Worm (Caenorhabditis elegans) whole organism, L4 larva: ENCODE measurements around the gene F48D6.4.

Experiments used
- D1046.2 ChIP-seq: fragments of 200-800 bp; sonication (Bioruptor generic); IDR thresholded peaks from 2 replicates; pipeline ENCODE4 v1.3.6; 2022; ENCODE audit warnings: missing genetic modification characterization, missing compliant biosample characterization
- F26F4.8 ChIP-seq: fragments of 200-800 bp; sonication (Bioruptor generic); conservative IDR thresholded peaks from 2 replicates; pipeline ENCODE4 v1.3.6; 2022; ENCODE audit warnings: missing genetic modification characterization, missing compliant biosample characterization
- F44E2.7 ChIP-seq: fragments of 200-800 bp; sonication (Bioruptor generic); IDR thresholded peaks from 2 replicates; pipeline ENCODE4 v2.1.2; 2022; ENCODE audit warnings: missing genetic modification characterization, missing compliant biosample characterization
- F49E8.2 ChIP-seq: sonication (generic microtip); optimal IDR thresholded peaks from 2 replicates; lab custom pipeline; 2016; ENCODE audit warnings: missing compliant biosample characterization, mild to moderate bottlenecking, missing genetic modification characterization, borderline replicate concordance
- R02D3.7 ChIP-seq: fragments of 150-350 bp; sonication (generic microtip); optimal IDR thresholded peaks from 3 replicates; lab custom pipeline; 2014; ENCODE audit warnings: missing biosample characterization, missing genetic modification characterization
- T20F7.1 ChIP-seq: fragments of 200-800 bp; sonication (Bioruptor generic); optimal IDR thresholded peaks from 2 replicates; lab custom pipeline; 2018; ENCODE audit warnings: mild to moderate bottlenecking, missing genetic modification characterization, missing compliant biosample characterization
- T26A8.4 ChIP-seq: fragments of 200-800 bp; sonication (Bioruptor generic); IDR thresholded peaks from 2 replicates; pipeline ENCODE4 v1.3.6; 2022; ENCODE audit warnings: missing genetic modification characterization, missing compliant biosample characterization
- Y105C5A.15 ChIP-seq: fragments of 200-800 bp; sonication (Bioruptor generic); IDR thresholded peaks from 2 replicates; pipeline ENCODE4 v1.3.6; 2022; ENCODE audit warnings: missing genetic modification characterization, missing compliant biosample characterization
- Y48G9A.11 ChIP-seq: fragments of 200-800 bp; sonication (Bioruptor generic); IDR thresholded peaks from 2 replicates; pipeline ENCODE4 v1.3.6; 2022; ENCODE audit warnings: missing genetic modification reagents, missing genetic modification characterization, missing compliant biosample characterization
- Y5F2A.4 ChIP-seq: fragments of 200-800 bp; sonication (Bioruptor generic); optimal IDR thresholded peaks from 2 replicates; lab custom pipeline; 2018; ENCODE audit warnings: mild to moderate bottlenecking, missing genetic modification characterization, missing compliant biosample characterization
- ZK337.2 ChIP-seq: fragments of 200-800 bp; sonication (Bioruptor generic); IDR thresholded peaks from 2 replicates; pipeline ENCODE4 v1.3.6; 2022; ENCODE audit warnings: missing genetic modification reagents, missing genetic modification characterization, missing compliant biosample characterization
- aha-1 ChIP-seq: fragments of 150-350 bp; peaks from one replicate; lab custom pipeline; 2014; ENCODE audit warnings: missing biosample characterization, missing genetic modification characterization
- aly-2 ChIP-seq: sonication (generic microtip); optimal IDR thresholded peaks from 2 replicates; lab custom pipeline; 2018; ENCODE audit warnings: missing biosample characterization, missing genetic modification characterization
- ceh-20 ChIP-seq: fragments of 200-800 bp; sonication (Bioruptor generic); IDR thresholded peaks from 2 replicates; pipeline ENCODE4 v1.3.6; 2022; ENCODE audit warnings: missing genetic modification reagents, missing genetic modification characterization, missing compliant biosample characterization
- ceh-82 ChIP-seq: sonication (generic microtip); optimal IDR thresholded peaks from 2 replicates; lab custom pipeline; 2017; ENCODE audit warnings: missing biosample characterization, missing genetic modification characterization
- cey-2 ChIP-seq: sonication (generic microtip); optimal IDR thresholded peaks from 3 replicates; lab custom pipeline; 2017; ENCODE audit warnings: missing genetic modification characterization, mild to moderate bottlenecking, missing compliant biosample characterization, antibody characterized with exemption, borderline replicate concordance; ENCODE audit not compliant: insufficient read depth
- ctbp-1 ChIP-seq: fragments of 200-800 bp; sonication (Bioruptor generic); IDR thresholded peaks from 2 replicates; pipeline ENCODE4 v1.3.6; 2022; ENCODE audit warnings: missing genetic modification reagents, missing genetic modification characterization, missing compliant biosample characterization
- daf-12 ChIP-seq: fragments of 150-350 bp; optimal IDR thresholded peaks from 2 replicates; lab custom pipeline; 2014; ENCODE audit warnings: missing biosample characterization, missing genetic modification reagents, missing genetic modification characterization
- daf-16 ChIP-seq, 3 experiments: sonication (generic microtip); optimal IDR thresholded peaks; 2 replicates each; lab custom pipeline; 2016 to 2017; ENCODE audit warnings: missing genetic modification characterization in 3 of 3, missing genetic modification reagents in 3 of 3, mild to moderate bottlenecking in 2 of 3, missing compliant biosample characterization in 2 of 3, missing biosample characterization in 1 of 3, moderate library complexity in 1 of 3
- daf-19 ChIP-seq: fragments of 200-800 bp; sonication (Bioruptor generic); conservative IDR thresholded peaks from 2 replicates; pipeline ENCODE4 v1.3.6; 2022; ENCODE audit warnings: missing genetic modification characterization, missing compliant biosample characterization
- dmd-6 ChIP-seq: fragments of 200-800 bp; sonication (Bioruptor generic); IDR thresholded peaks from 2 replicates; pipeline ENCODE4 v1.3.6; 2022; ENCODE audit warnings: missing genetic modification reagents, missing genetic modification characterization, missing compliant biosample characterization
- dpl-1 ChIP-seq: fragments of 150-350 bp; optimal IDR thresholded peaks from 2 replicates; lab custom pipeline; 2014; ENCODE audit warnings: missing biosample characterization, missing genetic modification reagents, missing genetic modification characterization
- dve-1 ChIP-seq: sonication (generic microtip); optimal IDR thresholded peaks from 2 replicates; lab custom pipeline; 2017; ENCODE audit warnings: antibody characterized with exemption, mild to moderate bottlenecking, missing genetic modification characterization, missing compliant biosample characterization; ENCODE audit not compliant: insufficient read depth
- egl-27 ChIP-seq: sonication (generic microtip); optimal IDR thresholded peaks from 3 replicates; lab custom pipeline; 2017; ENCODE audit warnings: missing biosample characterization, missing genetic modification reagents, missing genetic modification characterization
- fos-1 ChIP-seq: fragments of 150-350 bp; optimal IDR thresholded peaks from 2 replicates; lab custom pipeline; 2014; ENCODE audit warnings: missing biosample characterization, missing genetic modification characterization
- hlh-11 ChIP-seq: fragments of 200-800 bp; sonication (Bioruptor generic); optimal IDR thresholded peaks from 2 replicates; lab custom pipeline; 2018; ENCODE audit warnings: mild to moderate bottlenecking, missing genetic modification characterization, missing compliant biosample characterization
- hlh-30 ChIP-seq: sonication (generic microtip); optimal IDR thresholded peaks from 2 replicates; lab custom pipeline; 2017; ENCODE audit warnings: antibody characterized with exemption, mild to moderate bottlenecking, missing genetic modification characterization, missing compliant biosample characterization; ENCODE audit not compliant: insufficient read depth
- lin-13 ChIP-seq: fragments of 150-350 bp; optimal IDR thresholded peaks from 2 replicates; lab custom pipeline; 2014; ENCODE audit warnings: missing biosample characterization, missing genetic modification reagents, missing genetic modification characterization
- lin-15B ChIP-seq: fragments of 150-350 bp; sonication (generic microtip); optimal IDR thresholded peaks from 3 replicates; lab custom pipeline; 2014; ENCODE audit warnings: missing biosample characterization, missing genetic modification characterization
- lin-38 ChIP-seq: fragments of 200-800 bp; sonication (Bioruptor generic); IDR thresholded peaks from 2 replicates; pipeline ENCODE4 v1.3.6; 2022; ENCODE audit warnings: missing genetic modification reagents, missing genetic modification characterization, missing compliant biosample characterization
- lsy-2 ChIP-seq, 2 experiments: fragments of 150-350 bp in 1 of 2; sonication (generic microtip) in 1 of 2; optimal IDR thresholded peaks; 2 replicates each; lab custom pipeline; 2014 to 2017; ENCODE audit warnings: missing biosample characterization in 2 of 2, missing genetic modification characterization in 2 of 2
- mdt-29 ChIP-seq: fragments of 200-800 bp; sonication (Bioruptor generic); IDR thresholded peaks from 2 replicates; pipeline ENCODE4 v1.3.6; 2022; ENCODE audit warnings: missing genetic modification reagents, missing genetic modification characterization, missing compliant biosample characterization
- mep-1 ChIP-seq: fragments of 150-350 bp; sonication (generic microtip); optimal IDR thresholded peaks from 3 replicates; lab custom pipeline; 2014; ENCODE audit warnings: missing biosample characterization, missing genetic modification characterization
- mes-2 ChIP-seq: sonication (generic microtip); optimal IDR thresholded peaks from 2 replicates; lab custom pipeline; 2016; ENCODE audit warnings: missing genotype, mild to moderate bottlenecking, missing genetic modification characterization, missing compliant biosample characterization; ENCODE audit not compliant: poor library complexity, severe bottlenecking
- mxl-3 ChIP-seq: fragments of 200-800 bp; sonication (Bioruptor generic); optimal IDR thresholded peaks from 2 replicates; lab custom pipeline; 2018; ENCODE audit warnings: mild to moderate bottlenecking, missing genetic modification characterization, missing compliant biosample characterization
- nhr-28 ChIP-seq: fragments of 150-350 bp; optimal IDR thresholded peaks from 2 replicates; lab custom pipeline; 2014; ENCODE audit warnings: missing biosample characterization, missing genetic modification characterization
- nhr-42 ChIP-seq: fragments of 200-800 bp; sonication (Bioruptor generic); IDR thresholded peaks from 2 replicates; pipeline ENCODE4 v1.3.6; 2022; ENCODE audit warnings: missing genetic modification characterization, missing compliant biosample characterization
- php-3 ChIP-seq: fragments of 200-800 bp; sonication (Bioruptor generic); IDR thresholded peaks from 2 replicates; pipeline ENCODE4 v1.3.6; 2022; ENCODE audit warnings: missing genetic modification reagents, missing genetic modification characterization, missing compliant biosample characterization
- pqm-1 ChIP-seq: sonication (generic microtip); optimal IDR thresholded peaks from 2 replicates; lab custom pipeline; 2017; ENCODE audit warnings: missing biosample characterization, missing genetic modification characterization
- sdz-12 ChIP-seq: fragments of 200-800 bp; sonication (Bioruptor generic); optimal IDR thresholded peaks from 2 replicates; lab custom pipeline; 2018; ENCODE audit warnings: mild to moderate bottlenecking, missing genetic modification characterization, missing compliant biosample characterization
- skn-1 ChIP-seq: fragments of 150-350 bp; optimal IDR thresholded peaks from 2 replicates; lab custom pipeline; 2014; ENCODE audit warnings: missing biosample characterization, missing genetic modification characterization
- spr-3 ChIP-seq: fragments of 200-800 bp; sonication (Bioruptor generic); optimal IDR thresholded peaks from 2 replicates; lab custom pipeline; 2018; ENCODE audit warnings: mild to moderate bottlenecking, missing genetic modification characterization, missing compliant biosample characterization
- tra-1 ChIP-seq: fragments of 200-800 bp; sonication (Bioruptor generic); IDR thresholded peaks from 2 replicates; pipeline ENCODE4 v1.3.6; 2022; ENCODE audit warnings: missing genetic modification reagents, missing genetic modification characterization, missing compliant biosample characterization
- unc-130 ChIP-seq: sonication (generic microtip); optimal IDR thresholded peaks from 2 replicates; lab custom pipeline; 2016; ENCODE audit warnings: missing genetic modification reagents, missing genetic modification characterization, missing compliant biosample characterization
- zip-11 ChIP-seq: fragments of 200-800 bp; sonication (Bioruptor generic); IDR thresholded peaks from 2 replicates; pipeline ENCODE4 v1.3.6; 2022; ENCODE audit warnings: missing genetic modification characterization, missing compliant biosample characterization
- zip-2 ChIP-seq: fragments of 150-350 bp; optimal IDR thresholded peaks from 2 replicates; lab custom pipeline; 2014; ENCODE audit warnings: missing biosample characterization, missing genetic modification characterization

F48D6.4 gene

DNA sequence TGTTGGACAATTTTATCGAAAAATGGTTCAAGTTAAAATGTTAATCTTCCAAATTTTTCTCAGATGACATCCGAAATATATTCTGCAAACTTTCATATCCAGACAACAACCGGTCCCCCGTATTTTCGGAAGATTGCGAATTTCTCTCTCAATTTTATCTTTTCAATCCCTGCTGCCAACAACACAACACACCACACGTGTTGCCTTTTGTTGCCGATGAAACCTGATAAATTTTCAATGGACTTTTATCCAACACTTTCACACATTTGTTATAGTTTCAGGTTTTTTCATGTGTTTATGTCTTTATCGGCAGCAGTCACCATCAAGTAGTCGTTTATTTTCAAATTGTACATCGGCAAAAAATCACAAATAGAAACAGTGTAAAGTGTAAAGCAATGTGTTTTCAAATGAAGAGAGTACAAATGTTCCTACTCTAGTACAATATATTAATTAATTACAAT is 745 bp downstream of the F48D6.4 start (continued):
- no peak for TF ChIP-seq daf-19 (GFP tag; lab: Robert Waterston, UW)
- peak; percentile 14; the same call in 1 of the 2 replicates for TF ChIP-seq nhr-42 (GFP tag; lab: Robert Waterston, UW)
- no peak for TF ChIP-seq F44E2.7 (GFP tag; lab: Robert Waterston, UW)
- no peak for TF ChIP-seq ZK337.2
- no peak for TF ChIP-seq egl-27 (tag; lab: Kevin White, UChicago)
- no peak for TF ChIP-seq skn-1 (tag; lab: Kevin White, UChicago)
- peak; percentile 8 to 58 for TF ChIP-seq daf-16 (GFP tag; optimal IDR thresholded peaks at IDR 0.05; lab: Kevin White, UChicago)
- peak; percentile 70 for TF ChIP-seq daf-16 (tag; optimal IDR thresholded peaks at IDR 0.05; lab: Kevin White, UChicago)
- TF ChIP-seq sdz-12 (GFP tag; lab: Kevin White, UChicago): no peak
- no peak for TF ChIP-seq Y105C5A.15 (GFP tag; lab: Robert Waterston, UW)
- TF ChIP-seq dpl-1 (GFP tag; lab: Kevin White, UChicago): no peak
- TF ChIP-seq ctbp-1 (GFP tag; lab: Robert Waterston, UW): no peak
- TF ChIP-seq R02D3.7: no peak
- peak; percentile 62; the same call in 1 of the 2 replicates for TF ChIP-seq T26A8.4 (GFP tag; lab: Robert Waterston, UW)
- TF ChIP-seq F26F4.8 (GFP tag; lab: Robert Waterston, UW): no peak
- no peak for TF ChIP-seq spr-3 (GFP tag; lab: Kevin White, UChicago)
- no peak for TF ChIP-seq cey-2
- no peak for TF ChIP-seq zip-11 (GFP tag; lab: Robert Waterston, UW)
- TF ChIP-seq lin-38 (GFP tag; lab: Robert Waterston, UW): no peak
- TF ChIP-seq T20F7.1: peak; percentile 52
- no peak for TF ChIP-seq Y5F2A.4
- TF ChIP-seq aly-2: no peak
- TF ChIP-seq aha-1 (tag; lab: Kevin White, UChicago): no peak
- TF ChIP-seq fos-1: no peak

- peak; percentile 36 for TF ChIP-seq nhr-28 (tag; lab: Kevin White, UChicago)
- TF ChIP-seq lin-13 (GFP tag; lab: Kevin White, UChicago): no peak
- no peak for TF ChIP-seq fos-1
- TF ChIP-seq mdt-29 (GFP tag; lab: Robert Waterston, UW): peak; percentile 76
- TF ChIP-seq tra-1 (GFP tag; lab: Robert Waterston, UW): 0 out of 2 replicates have a peak, but pooled peaks have one; percentile 51
- TF ChIP-seq lin-15B (tag; lab: Kevin White, UChicago): no peak
- TF ChIP-seq dve-1 (tag; lab: Kevin White, UChicago): peak; percentile 84
- no peak for TF ChIP-seq zip-2 (tag; lab: Kevin White, UChicago)
- TF ChIP-seq ceh-82 (tag; lab: Kevin White, UChicago): no peak
- peak; percentile 75 for TF ChIP-seq dmd-6
- TF ChIP-seq lsy-2 (tag; optimal IDR thresholded peaks at IDR 0.05; lab: Kevin White, UChicago): peak in 1 of 2 experiments; percentile 0
- no peak for TF ChIP-seq spr-3 (GFP tag; lab: Kevin White, UChicago)
- TF ChIP-seq skn-1 (tag; lab: Kevin White, UChicago): no peak
- TF ChIP-seq hlh-30 (tag; lab: Kevin White, UChicago): peak; percentile 36
- TF ChIP-seq aly-2: no peak
- peak; percentile 62 for TF ChIP-seq pqm-1 (tag; lab: Kevin White, UChicago)
- no peak for TF ChIP-seq Y48G9A.11
- TF ChIP-seq ceh-20 (GFP tag; lab: Robert Waterston, UW): no peak
- peak; percentile 73 for TF ChIP-seq hlh-11 (tag; lab: Kevin White, UChicago)
- TF ChIP-seq T20F7.1: no peak
- no peak for TF ChIP-seq unc-130 (GFP tag; lab: Kevin White, UChicago)
- TF ChIP-seq D1046.2 (GFP tag; lab: Robert Waterston, UW): no peak
- peak; percentile 3 for TF ChIP-seq mxl-3 (GFP tag; lab: Kevin White, UChicago)
- TF ChIP-seq daf-16 (GFP tag; optimal IDR thresholded peaks at IDR 0.05; lab: Kevin White, UChicago): peak in 1 of 2 experiments; percentile 3
- peak; percentile 99 for TF ChIP-seq daf-16 (tag; optimal IDR thresholded peaks at IDR 0.05; lab: Kevin White, UChicago)
- no peak for TF ChIP-seq F44E2.7 (GFP tag; lab: Robert Waterston, UW)
- no peak for TF ChIP-seq daf-12
- TF ChIP-seq mep-1: peak; percentile 37
- no peak for TF ChIP-seq mes-2 (tag; lab: Kevin White, UChicago)
- TF ChIP-seq php-3 (GFP tag; lab: Robert Waterston, UW): peak; percentile 43; the same call in 1 of the 2 replicates
- TF ChIP-seq aha-1 (tag; lab: Kevin White, UChicago): peak; percentile 92
- no peak for TF ChIP-seq F49E8.2 (tag; lab: Kevin White, UChicago)
Observed at ce11 chrX:4245124-4245523, 1.9 kb downstream of the F48D6.4 start.
